Worm (Caenorhabditis elegans) whole organism, late embryonic: Measurements from ENCODE around the gene C36C5.12.

Experiments used
- C38D4.7 ChIP-seq: fragments of 200-800 bp; sonication (Bioruptor generic); optimal IDR thresholded peaks from 2 replicates; lab custom pipeline; 2018; ENCODE audit warnings: mild to moderate bottlenecking, missing genetic modification characterization, moderate library complexity, missing compliant biosample characterization
- lin-11 ChIP-seq: fragments of 200-800 bp; sonication (Bioruptor generic); optimal IDR thresholded peaks from 2 replicates; lab custom pipeline; 2018; ENCODE audit warnings: mild to moderate bottlenecking, missing genetic modification characterization, missing compliant biosample characterization
- nhr-11 ChIP-seq: fragments of 150-350 bp; optimal IDR thresholded peaks from 2 replicates; lab custom pipeline; 2014; ENCODE audit warnings: missing biosample characterization, missing genetic modification characterization
- unc-55 ChIP-seq: sonication (generic microtip); optimal IDR thresholded peaks from 2 replicates; lab custom pipeline; 2017; ENCODE audit warnings: missing biosample characterization, missing genetic modification reagents, missing genetic modification characterization

DNA sequence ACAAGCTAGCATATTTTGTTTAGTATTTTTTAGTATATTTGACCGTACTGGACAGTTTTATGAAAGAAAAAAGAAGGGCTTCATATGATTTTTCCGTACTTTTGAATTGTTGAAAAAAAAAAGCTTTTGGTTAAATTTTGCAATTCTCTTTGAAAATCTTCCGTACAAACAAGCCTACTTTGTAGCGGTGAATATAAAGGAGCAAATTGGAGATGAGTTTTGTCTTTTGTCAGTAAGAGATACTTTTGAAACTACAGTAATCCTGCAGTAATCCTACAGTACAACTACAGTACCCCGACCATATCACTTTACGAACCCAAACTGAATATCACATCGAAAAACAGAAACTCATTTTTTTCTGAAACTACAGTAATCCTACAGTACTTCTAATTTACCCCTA lies 36.7 kb downstream of the C36C5.12 start:
- TF ChIP-seq nhr-11 (tag; lab: Kevin White, UChicago) (no peak), C38D4.7 (no peak), unc-55 (GFP tag; lab: Kevin White, UChicago) (no peak), lin-11 (no peak)
